Worm (Caenorhabditis elegans) whole organism, L3 larva: Measurements from ENCODE around the gene R03H10.4.
"Not testable (repeated sequence)": the region's sequence is repeated elsewhere in the genome, so short reads cannot be mapped to it uniquely, and the experiment has no call there.

ENCODE experiments used
- ceh-16 ChIP-seq: sonication (generic microtip); optimal IDR thresholded peaks from 2 replicates; lab custom pipeline; 2017; ENCODE audit warnings: missing biosample characterization, missing genetic modification characterization
- egl-27 ChIP-seq: sonication (generic microtip); optimal IDR thresholded peaks from 4 replicates; lab custom pipeline; 2017; ENCODE audit warnings: missing biosample characterization, missing genetic modification reagents, missing genetic modification characterization
- egl-5 ChIP-seq: fragments of 150-350 bp; optimal IDR thresholded peaks from 2 replicates; lab custom pipeline; 2017; ENCODE audit warnings: missing biosample characterization, missing genetic modification reagents, missing genetic modification characterization, inconsistent platforms
- elt-1 ChIP-seq: fragments of 150-350 bp; optimal IDR thresholded peaks from 2 replicates; lab custom pipeline; 2014; ENCODE audit warnings: missing biosample characterization, missing genetic modification characterization
- elt-3 ChIP-seq, 3 experiments: fragments of 150-350 bp in 1 of 3; sonication (generic microtip) in 2 of 3; optimal IDR thresholded peaks; 2 replicates in 2 of 3; 4 replicates in 1 of 3; lab custom pipeline; 2014 to 2017; ENCODE audit warnings: missing biosample characterization in 3 of 3, missing genetic modification characterization in 3 of 3
- fkh-10 ChIP-seq: sonication (generic microtip); optimal IDR thresholded peaks from 2 replicates; lab custom pipeline; 2017; ENCODE audit warnings: missing biosample characterization, missing genetic modification reagents, missing genetic modification characterization
- jun-1 ChIP-seq: fragments of 150-350 bp; optimal IDR thresholded peaks from 2 replicates; lab custom pipeline; 2014; ENCODE audit warnings: missing biosample characterization, missing genetic modification reagents, missing genetic modification characterization
- lin-39 ChIP-seq: fragments of 150-350 bp; optimal IDR thresholded peaks from 2 replicates; lab custom pipeline; 2018; ENCODE audit warnings: missing biosample characterization, missing genetic modification reagents, missing genetic modification characterization
- mdl-1 ChIP-seq: fragments of 150-350 bp; optimal IDR thresholded peaks from 2 replicates; lab custom pipeline; 2014; ENCODE audit warnings: missing biosample characterization, missing genetic modification characterization
- nfya-1 ChIP-seq: sonication (generic microtip); optimal IDR thresholded peaks from 2 replicates; lab custom pipeline; 2017; ENCODE audit warnings: missing genetic modification characterization, mild to moderate bottlenecking, missing compliant biosample characterization, antibody characterized with exemption, moderate library complexity; ENCODE audit not compliant: insufficient read depth
- nhr-11 ChIP-seq: fragments of 150-350 bp; optimal IDR thresholded peaks from 2 replicates; lab custom pipeline; 2014; ENCODE audit warnings: missing biosample characterization, missing genetic modification characterization
- nhr-12 ChIP-seq: fragments of 150-350 bp; optimal IDR thresholded peaks from 2 replicates; lab custom pipeline; 2014; ENCODE audit warnings: missing biosample characterization, missing genetic modification characterization
- nhr-23 ChIP-seq: fragments of 150-350 bp; optimal IDR thresholded peaks from 2 replicates; lab custom pipeline; 2014; ENCODE audit warnings: missing biosample characterization, missing genetic modification reagents, missing genetic modification characterization
- nhr-237 ChIP-seq: fragments of 150-350 bp; optimal IDR thresholded peaks from 2 replicates; lab custom pipeline; 2014; ENCODE audit warnings: missing biosample characterization, missing genetic modification characterization
- nhr-25 ChIP-seq: sonication (generic microtip); optimal IDR thresholded peaks from 2 replicates; lab custom pipeline; 2017; ENCODE audit warnings: missing biosample characterization, missing genetic modification characterization
- nhr-28 ChIP-seq: fragments of 150-350 bp; optimal IDR thresholded peaks from 2 replicates; lab custom pipeline; 2014; ENCODE audit warnings: missing biosample characterization, missing genetic modification characterization
- nhr-43 ChIP-seq: sonication (generic microtip); optimal IDR thresholded peaks from 2 replicates; lab custom pipeline; 2016; ENCODE audit warnings: mild to moderate bottlenecking, missing genetic modification characterization, missing compliant biosample characterization; ENCODE audit not compliant: poor library complexity, severe bottlenecking
- nhr-67 ChIP-seq: fragments of 150-350 bp; optimal IDR thresholded peaks from 2 replicates; lab custom pipeline; 2014; ENCODE audit warnings: missing biosample characterization, missing genetic modification characterization
- nhr-76 ChIP-seq: fragments of 150-350 bp; sonication (generic microtip); optimal IDR thresholded peaks from 5 replicates; lab custom pipeline; 2014; ENCODE audit warnings: missing biosample characterization, missing genetic modification characterization
- sea-2 ChIP-seq: fragments of 150-350 bp; sonication (generic microtip); optimal IDR thresholded peaks from 4 replicates; lab custom pipeline; 2014; ENCODE audit warnings: missing biosample characterization, missing genetic modification reagents, missing genetic modification characterization
- skn-1 ChIP-seq: fragments of 150-350 bp; optimal IDR thresholded peaks from 2 replicates; lab custom pipeline; 2014; ENCODE audit warnings: missing biosample characterization, missing genetic modification characterization
- tbx-2 ChIP-seq: sonication (generic microtip); optimal IDR thresholded peaks from 2 replicates; lab custom pipeline; 2016; ENCODE audit warnings: mild to moderate bottlenecking, missing genetic modification characterization, missing compliant biosample characterization
- unc-39 ChIP-seq: sonication (generic microtip); optimal IDR thresholded peaks from 4 replicates; lab custom pipeline; 2017; ENCODE audit warnings: missing biosample characterization, missing genetic modification characterization
- unc-62 ChIP-seq: fragments of 150-350 bp; sonication (generic microtip); optimal IDR thresholded peaks from 4 replicates; lab custom pipeline; 2014; ENCODE audit warnings: missing biosample characterization, missing genetic modification reagents, missing genetic modification characterization

Gene R03H10.4

ce11 chrII:4152864-4153263 is 15.4 kb downstream of the R03H10.4 start:
- no peak for TF ChIP-seq nhr-67 (tag; lab: Kevin White, UChicago)
- TF ChIP-seq elt-3 (tag; optimal IDR thresholded peaks at IDR 0.05; lab: Kevin White, UChicago), result no peak
- no peak for TF ChIP-seq ceh-16
- no peak for TF ChIP-seq mdl-1 (tag; lab: Kevin White, UChicago)
- TF ChIP-seq nhr-76 (tag; lab: Kevin White, UChicago), result no peak
- TF ChIP-seq, all 47 proteins: peak for 0

ce11 chrII:4151499-4152132 is 16.7 kb downstream of the R03H10.4 start:
- no peak for TF ChIP-seq egl-27 (tag; lab: Kevin White, UChicago)
- TF ChIP-seq nhr-23 (tag; lab: Kevin White, UChicago), result peak; percentile 59
- TF ChIP-seq egl-5 (tag; lab: Kevin White, UChicago), result no peak
- TF ChIP-seq nfya-1 (tag; lab: Kevin White, UChicago), result peak; percentile 67
- no peak for TF ChIP-seq nhr-28 (tag; lab: Kevin White, UChicago)
- TF ChIP-seq nhr-25 (tag; lab: Kevin White, UChicago), result peak; percentile 94
- no peak for TF ChIP-seq jun-1
- TF ChIP-seq elt-1 (tag; lab: Kevin White, UChicago), result peak; percentile 46

- peak; percentile 6 for TF ChIP-seq nhr-43 (tag; lab: Kevin White, UChicago)
- no peak for TF ChIP-seq nhr-11 (tag; lab: Kevin White, UChicago)
Measured at ce11 chrII:4150211-4150610, 18.1 kb downstream of the R03H10.4 start.

ce11 chrII:4146039-4146438 is 22.3 kb downstream of the R03H10.4 start, which contains the start of gene F56D3.1:
Gene F56D3.1, plus strand, starts transcription at chrII:4146339.
- TF ChIP-seq skn-1 (tag; lab: Kevin White, UChicago) (no peak), egl-5 (tag; lab: Kevin White, UChicago) (no peak), nhr-12 (tag; lab: Kevin White, UChicago) (no peak), sea-2 (GFP tag; lab: Kevin White, UChicago) (no peak)

- not testable (repeated sequence) for TF ChIP-seq nhr-237, egl-27, unc-39 (tag; lab: Kevin White, UChicago)
Measured at ce11 chrII:4135259-4135658, 33.0 kb downstream of the R03H10.4 start, which contains the start of gene ast-1. Gene ast-1, minus strand, starts transcription at chrII:4135359.

ce11 chrII:4134688-4135087 is 33.6 kb downstream of the R03H10.4 start:
- peak; percentile 73 for TF ChIP-seq nfya-1 (tag; lab: Kevin White, UChicago)
- TF ChIP-seq tbx-2, result peak; percentile 73
- TF ChIP-seq unc-62 (GFP tag; lab: Kevin White, UChicago), result no peak

ce11 chrII:4133332-4133731 is 35.0 kb downstream of the R03H10.4 start:
- peak; percentile 96 for TF ChIP-seq fkh-10 (GFP tag; lab: Kevin White, UChicago)
- no peak for TF ChIP-seq unc-39 (tag; lab: Kevin White, UChicago)
- TF ChIP-seq lin-39 (tag; lab: Kevin White, UChicago), result no peak
- no peak for TF ChIP-seq elt-3 (tag; optimal IDR thresholded peaks at IDR 0.05; lab: Kevin White, UChicago)
- no peak for TF ChIP-seq nhr-76 (tag; lab: Kevin White, UChicago)
- TF ChIP-seq tbx-2, result peak; percentile 1

ce11 chrII:4129450-4129849 is 38.9 kb downstream of the R03H10.4 start:
- TF ChIP-seq nhr-67 (tag; lab: Kevin White, UChicago), result no peak
- TF ChIP-seq, all 47 proteins: peak for 0
